Fruit fly (Drosophila melanogaster) whole organism, embryonic: Measurements from ENCODE around the gene ocn.

ENCODE experiments used
- BtbVII ChIP-seq: fragments of 200-800 bp; sonication (Bioruptor generic); optimal IDR thresholded peaks from 3 replicates; lab custom pipeline; 2017; ENCODE audit warnings: missing biosample characterization, mild to moderate bottlenecking, missing genetic modification characterization
- CG12299 ChIP-seq: fragments of 200-800 bp; sonication (Bioruptor generic); optimal IDR thresholded peaks from 2 replicates; lab custom pipeline; 2018; ENCODE audit warnings: missing biosample characterization, mild to moderate bottlenecking, missing genetic modification characterization
- CG17328 ChIP-seq: fragments of 200-800 bp; sonication (Bioruptor generic); IDR thresholded peaks from 2 replicates; pipeline ENCODE4 v1.3.6; 2022; ENCODE audit warnings: missing biosample characterization, missing genetic modification characterization
- CG2116 ChIP-seq: fragments of 200-800 bp; sonication (Bioruptor generic); optimal IDR thresholded peaks from 3 replicates; lab custom pipeline; 2018; ENCODE audit warnings: missing biosample characterization, mild to moderate bottlenecking, missing genetic modification characterization
- CG3407 ChIP-seq: fragments of 200-800 bp; sonication (Bioruptor generic); optimal IDR thresholded peaks from 2 replicates; lab custom pipeline; 2018; ENCODE audit warnings: missing biosample characterization, mild to moderate bottlenecking, missing genetic modification characterization
- Doc2 ChIP-seq: fragments of 200-800 bp; sonication (Bioruptor generic); IDR thresholded peaks from 2 replicates; pipeline ENCODE4 v1.3.6; 2022; ENCODE audit warnings: missing biosample characterization, missing genetic modification characterization
- Lhr ChIP-seq: fragments of 200-800 bp; sonication (Bioruptor generic); optimal IDR thresholded peaks from 3 replicates; lab custom pipeline; 2017; ENCODE audit warnings: mild to moderate bottlenecking, missing biosample characterization, missing genetic modification reagents, missing genetic modification characterization
- fru ChIP-seq: fragments of >200 bp; optimal IDR thresholded peaks from 2 replicates; lab custom pipeline; 2017
- grau ChIP-seq: fragments of 200-800 bp; optimal IDR thresholded peaks from 3 replicates; lab custom pipeline; 2019; ENCODE audit warnings: missing biosample characterization, mild to moderate bottlenecking, missing genetic modification characterization, moderate library complexity
- pfk ChIP-seq: fragments of 200-800 bp; sonication (Bioruptor generic); optimal IDR thresholded peaks from 2 replicates; lab custom pipeline; 2018; ENCODE audit warnings: missing biosample characterization, mild to moderate bottlenecking, missing genetic modification characterization, moderate library complexity
- repo ChIP-seq: fragments of 200-800 bp; sonication (Bioruptor generic); optimal IDR thresholded peaks from 2 replicates; lab custom pipeline; 2016; ENCODE audit warnings: missing biosample characterization, missing genetic modification characterization
- sens-2 ChIP-seq: fragments of 200-800 bp; sonication (Bioruptor generic); IDR thresholded peaks from 2 replicates; pipeline ENCODE4 v1.3.6; 2022; ENCODE audit warnings: missing biosample characterization, missing genetic modification characterization

DNA sequence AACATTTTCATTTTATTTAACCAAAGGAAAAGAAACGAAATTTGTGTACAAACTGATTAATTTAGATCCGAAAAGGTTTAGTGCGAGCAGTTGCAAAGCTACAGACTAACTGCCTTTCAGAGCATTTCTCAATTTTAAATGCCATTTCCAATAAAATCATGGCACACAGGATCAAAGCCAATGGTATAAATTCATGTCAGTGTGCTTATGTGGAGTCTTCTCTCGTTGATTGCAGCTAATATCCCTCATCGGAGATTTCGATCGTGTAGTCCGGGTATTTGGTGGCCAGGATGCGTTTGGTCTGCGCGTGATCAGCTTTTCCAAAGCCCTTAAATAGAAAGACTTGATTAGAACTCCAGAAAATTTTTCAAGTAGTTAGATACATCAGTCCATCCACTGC is 1.1 kb upstream of the ocn start, which contains the start of gene janB:
- TF ChIP-seq fru (lab: Kevin White, UChicago) (no peak), Lhr (GFP tag; lab: Kevin White, UChicago) (no peak), repo (GFP tag; lab: Kevin White, UChicago) (no peak), sens-2 (GFP tag; lab: Robert Waterston, UW) (no peak), CG3407 (GFP tag; lab: Kevin White, UChicago) (no peak), grau (tag; lab: Kevin White, UChicago) (no peak), pfk (GFP tag; lab: Kevin White, UChicago) (no peak), Doc2 (GFP tag; lab: Robert Waterston, UW) (no peak), CG12299 (tag; lab: Kevin White, UChicago) (no peak), BtbVII (no peak), CG2116 (GFP tag; lab: Kevin White, UChicago) (no peak), CG17328 (no peak)
